Fruit fly (Drosophila melanogaster): ENCODE data around the gene CG43850.

- no peak for TF ChIP-seq CG8478 (optimal IDR thresholded peaks at IDR 0.05)
- TF ChIP-seq CTCF (optimal IDR thresholded peaks at IDR 0.05) = no peak
Measured at dm6 chr2L:13382351-13383029, 32.7 kb upstream of the CG43850 start, which contains the start of gene loqs.

Measured in S2 (cell line).